Worm (Caenorhabditis elegans): ENCODE measurements around the gene C03A3.1.

The C03A3.1 gene

ce11 chrX:11241479-11241878, 15.7 kb upstream of the C03A3.1 start (continued):
- TF ChIP-seq Y53G8AR.9 (GFP tag; conservative IDR thresholded peaks at IDR 0.05) (no peak), ztf-6 (GFP tag; IDR thresholded peaks at IDR 0.05) (no peak)

DNA sequence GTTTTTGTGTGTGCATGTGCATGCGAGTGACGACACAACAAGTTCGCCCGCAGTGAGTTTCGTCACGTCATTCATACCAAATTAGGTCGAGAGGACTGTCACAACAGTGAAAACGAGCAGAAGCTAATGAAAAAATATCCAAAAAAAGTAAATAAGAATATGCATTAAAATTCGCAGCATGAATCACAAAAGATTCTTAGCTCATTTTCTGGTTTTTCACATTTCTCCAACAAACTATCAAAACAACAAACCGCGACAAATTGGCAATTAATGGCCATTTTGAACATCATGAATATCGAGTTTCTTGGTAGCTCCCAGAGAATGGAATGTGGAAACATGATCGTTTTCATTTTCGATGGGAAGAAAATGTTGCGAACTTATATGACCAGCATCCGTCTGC, 13.6 kb upstream of the C03A3.1 start:
- no peak for TF ChIP-seq madf-8 (GFP tag; conservative IDR thresholded peaks at IDR 0.05)
- no peak for TF ChIP-seq ama-1 (optimal IDR thresholded peaks at IDR 0.05)
- no peak for TF ChIP-seq ama-1 (GFP tag; optimal IDR thresholded peaks at IDR 0.05)
- TF ChIP-seq cebp-2 (GFP tag; IDR thresholded peaks at IDR 0.05): no peak
- TF ChIP-seq repo-1 (tag; optimal IDR thresholded peaks at IDR 0.05): no peak
- TF ChIP-seq aptf-3 (GFP tag; IDR thresholded peaks at IDR 0.05): no peak
- no peak for TF ChIP-seq somi-1 (GFP tag; optimal IDR thresholded peaks at IDR 0.05)
- TF ChIP-seq K12H6.12 (tag; optimal IDR thresholded peaks at IDR 0.05): no peak
- TF ChIP-seq attf-3 (GFP tag; conservative IDR thresholded peaks at IDR 0.05): no peak
- no peak for TF ChIP-seq zfh-2 (GFP tag; conservative IDR thresholded peaks at IDR 0.05)
- TF ChIP-seq F57C9.4 (tag; optimal IDR thresholded peaks at IDR 0.05): no peak
- TF ChIP-seq Y53F4B.3 (GFP tag; IDR thresholded peaks at IDR 0.05): no peak
- no peak for TF ChIP-seq xnd-1 (tag; optimal IDR thresholded peaks at IDR 0.05)
- no peak for TF ChIP-seq nhr-179 (tag; optimal IDR thresholded peaks at IDR 0.05)
- no peak for TF ChIP-seq F55B11.4 (tag; optimal IDR thresholded peaks at IDR 0.05; ENCODE audit: borderline replicate concordance, insufficient read depth)
- no peak for TF ChIP-seq snpc-1.3 (tag; optimal IDR thresholded peaks at IDR 0.05; ENCODE audit: insufficient read depth)

- no peak for TF ChIP-seq snpc-1.1 (tag; optimal IDR thresholded peaks at IDR 0.05; ENCODE audit: insufficient read depth)
- no peak for TF ChIP-seq K12H6.12 (tag; optimal IDR thresholded peaks at IDR 0.05)
- no peak for TF ChIP-seq madf-10 (tag; optimal IDR thresholded peaks at IDR 0.05)
- no peak for TF ChIP-seq nhr-90 (tag; optimal IDR thresholded peaks at IDR 0.05)
- no peak for TF ChIP-seq D2030.7 (GFP tag; IDR thresholded peaks at IDR 0.05)
- TF ChIP-seq cebp-1 (GFP tag; IDR thresholded peaks at IDR 0.05): no peak
- no peak for TF ChIP-seq cebp-1 (tag; optimal IDR thresholded peaks at IDR 0.05)
Observed at ce11 chrX:11245056-11245455, 12.1 kb upstream of the C03A3.1 start.

DNA sequence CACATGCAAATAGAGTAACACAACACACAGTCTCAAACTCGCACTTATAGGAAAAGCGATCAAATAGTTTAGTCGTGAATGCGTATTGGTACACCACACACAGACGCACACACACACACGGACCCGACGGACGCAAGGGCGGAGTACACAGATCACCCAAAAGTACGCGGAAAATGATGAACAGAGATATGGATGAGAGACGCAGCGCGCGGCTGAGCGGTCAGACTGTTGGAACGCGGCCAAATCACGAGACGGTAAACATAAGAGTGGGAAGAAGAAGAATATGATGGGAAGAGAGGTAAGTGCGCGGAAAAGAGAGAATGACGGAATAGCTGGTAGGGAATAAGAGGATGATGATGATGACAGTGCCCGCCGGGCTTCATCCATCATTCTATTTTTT, 9.1 kb upstream of the C03A3.1 start:
- TF ChIP-seq snpc-4 (GFP tag; optimal IDR thresholded peaks at IDR 0.05): no peak
- TF ChIP-seq snpc-4 (tag; optimal IDR thresholded peaks at IDR 0.05): no peak
- peak; percentile 39; the same call in 1 of the 2 replicates for TF ChIP-seq lin-26 (GFP tag; IDR thresholded peaks at IDR 0.05)
- TF ChIP-seq ceh-79 (tag; optimal IDR thresholded peaks at IDR 0.05): no peak

- TF ChIP-seq bed-1 (GFP tag; IDR thresholded peaks at IDR 0.05): 0 out of 2 replicates have a peak, but pooled peaks have one; percentile 26
- no peak for TF ChIP-seq nhr-120 (GFP tag; IDR thresholded peaks at IDR 0.05)
Observed at ce11 chrX:11249392-11249791, 7.8 kb upstream of the C03A3.1 start.

- TF ChIP-seq mcd-1 (GFP tag; IDR thresholded peaks at IDR 0.05) (no peak), ztf-6 (GFP tag; IDR thresholded peaks at IDR 0.05) (no peak), let-526 (GFP tag; IDR thresholded peaks at IDR 0.05) (no peak), B0035.1 (tag; optimal IDR thresholded peaks at IDR 0.05) (no peak), Y67H2A.10 (GFP tag; conservative IDR thresholded peaks at IDR 0.05) (no peak), pbrm-1 (GFP tag; IDR thresholded peaks at IDR 0.05) (no peak)
Observed at ce11 chrX:11250983-11251382, 6.2 kb upstream of the C03A3.1 start.

Data from whole organism, young adult.